Worm (Caenorhabditis elegans) whole organism, late embryonic: Measurements from ENCODE around the gene C44B7.5.

Experiments
- ama-1 ChIP-seq: fragments of 150-350 bp; optimal IDR thresholded peaks from 2 replicates; lab custom pipeline; 2014
- ceh-14 ChIP-seq: sonication (generic microtip); optimal IDR thresholded peaks from 2 replicates; lab custom pipeline; 2016; ENCODE audit warnings: missing genotype, missing genetic modification characterization, missing compliant biosample characterization
- ceh-19 ChIP-seq: fragments of 200-800 bp; sonication (Bioruptor generic); optimal IDR thresholded peaks from 2 replicates; lab custom pipeline; 2018; ENCODE audit warnings: mild to moderate bottlenecking, missing genetic modification characterization, missing compliant biosample characterization
- ceh-31 ChIP-seq: sonication (generic microtip); optimal IDR thresholded peaks from 2 replicates; lab custom pipeline; 2016; ENCODE audit warnings: missing genetic modification characterization, missing compliant biosample characterization

ce11 chrII:6832207-6832606, 40.2 kb downstream of the C44B7.5 start:
- TF ChIP-seq ama-1 (lab: Kevin White, UChicago) (no peak), ceh-14 (tag; lab: Kevin White, UChicago) (no peak), ceh-19 (no peak), ceh-31 (tag; lab: Kevin White, UChicago) (no peak)
